Worm (Caenorhabditis elegans) whole organism, early embryonic: ENCODE results near the gene ttr-49.

Experiments
- B0310.2 ChIP-seq: sonication (generic microtip); optimal IDR thresholded peaks from 2 replicates; lab custom pipeline; 2016; ENCODE audit warnings: mild to moderate bottlenecking, missing genetic modification characterization, missing compliant biosample characterization
- aly-1 ChIP-seq: sonication (generic microtip); optimal IDR thresholded peaks from 2 replicates; lab custom pipeline; 2016; ENCODE audit warnings: missing genetic modification characterization, missing compliant biosample characterization
- ama-1 ChIP-seq: fragments of 150-350 bp; optimal IDR thresholded peaks from 2 replicates; lab custom pipeline; 2014
- ceh-36 ChIP-seq: sonication (generic microtip); optimal IDR thresholded peaks from 2 replicates; lab custom pipeline; 2016; ENCODE audit warnings: missing genetic modification characterization, inconsistent platforms, missing compliant biosample characterization
- ets-7 ChIP-seq: sonication (generic microtip); optimal IDR thresholded peaks from 2 replicates; lab custom pipeline; 2016; ENCODE audit warnings: missing genotype, missing genetic modification characterization, missing compliant biosample characterization
- flt-1 ChIP-seq: fragments of 200-800 bp; sonication (Bioruptor generic); IDR thresholded peaks from 2 replicates; pipeline ENCODE4 v1.3.6; 2022; ENCODE audit warnings: missing genetic modification characterization, missing compliant biosample characterization
- hmg-4 ChIP-seq: fragments of 200-800 bp; sonication (Bioruptor generic); optimal IDR thresholded peaks from 2 replicates; lab custom pipeline; 2018; ENCODE audit warnings: mild to moderate bottlenecking, missing genetic modification characterization, missing compliant biosample characterization
- hnd-1 ChIP-seq: sonication (generic microtip); optimal IDR thresholded peaks from 2 replicates; lab custom pipeline; 2016; ENCODE audit warnings: missing genetic modification characterization, missing compliant biosample characterization
- pes-1 ChIP-seq: fragments of 200-800 bp; sonication (Bioruptor generic); IDR thresholded peaks from 2 replicates; pipeline ENCODE4 v1.3.6; 2022; ENCODE audit warnings: missing genetic modification reagents, missing genetic modification characterization, missing compliant biosample characterization
- scrt-1 ChIP-seq: fragments of 200-800 bp; sonication (Bioruptor generic); IDR thresholded peaks from 2 replicates; pipeline ENCODE4 v1.3.6; 2022; ENCODE audit warnings: missing genetic modification characterization, missing compliant biosample characterization
- tra-4 ChIP-seq: sonication (generic microtip); optimal IDR thresholded peaks from 2 replicates; lab custom pipeline; 2017; ENCODE audit warnings: missing genetic modification characterization, missing compliant biosample characterization

ce11 chrV:9382538-9383328 is 26.4 kb upstream of the ttr-49 start:
- no peak for TF ChIP-seq ama-1 (lab: Kevin White, UChicago)
- no peak for TF ChIP-seq ets-7 (tag; lab: Kevin White, UChicago)
- TF ChIP-seq flt-1 (GFP tag; lab: Robert Waterston, UW), result no peak
- no peak for TF ChIP-seq tra-4 (tag; lab: Kevin White, UChicago)
- TF ChIP-seq ceh-36 (tag; lab: Kevin White, UChicago), result no peak
- TF ChIP-seq pes-1, result no peak
- no peak for TF ChIP-seq hmg-4 (GFP tag; lab: Kevin White, UChicago)
- no peak for TF ChIP-seq aly-1 (tag; lab: Kevin White, UChicago)
- no peak for TF ChIP-seq hnd-1 (tag; lab: Kevin White, UChicago)
- TF ChIP-seq B0310.2 (tag; lab: Kevin White, UChicago), result no peak
- TF ChIP-seq scrt-1 (GFP tag; lab: Robert Waterston, UW), result no peak
